Worm (Caenorhabditis elegans): ENCODE data around the gene T24B8.4.

T24B8.4 gene

DNA sequence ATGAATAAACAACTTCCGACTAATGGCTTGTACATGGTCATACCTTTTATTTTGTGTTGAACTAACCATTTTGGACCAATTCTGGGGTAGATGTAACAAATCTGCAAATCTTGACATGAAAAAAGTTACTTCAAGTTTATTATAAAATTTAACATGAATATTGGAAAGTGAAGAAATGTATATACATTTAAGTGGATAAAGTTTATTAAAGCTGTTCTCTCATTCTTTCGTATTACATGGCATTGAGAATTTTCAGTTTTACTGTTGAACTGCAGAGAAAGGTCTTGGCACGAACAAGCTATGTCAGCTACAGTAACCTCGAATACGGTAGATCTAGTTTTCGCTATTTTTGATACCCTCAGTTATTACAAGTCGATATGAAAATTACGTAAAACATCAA, 22.9 kb upstream of the T24B8.4 start, which contains the start of gene C07H4.1:
TSS of gene C07H4.1 (minus strand) at position 101 of the 400 bp plus-strand sequence.
- no peak for TF ChIP-seq Y116A8C.19 (tag; optimal IDR thresholded peaks at IDR 0.05; ENCODE audit: borderline replicate concordance)
- TF ChIP-seq nhr-77 (tag; optimal IDR thresholded peaks at IDR 0.05), result no peak
- no peak for TF ChIP-seq ceh-82 (tag; optimal IDR thresholded peaks at IDR 0.05)
- TF ChIP-seq pag-3 (tag; optimal IDR thresholded peaks at IDR 0.05; ENCODE audit: borderline replicate concordance, insufficient read depth), result no peak
- no peak for TF ChIP-seq unc-98 (GFP tag; IDR thresholded peaks at IDR 0.05)
- no peak for TF ChIP-seq egl-13 (tag; optimal IDR thresholded peaks at IDR 0.05)
- no peak for TF ChIP-seq lin-14 (GFP tag; optimal IDR thresholded peaks at IDR 0.05)
- TF ChIP-seq C34B4.2 (tag; optimal IDR thresholded peaks at IDR 0.05), result no peak
- TF ChIP-seq fkh-10 (GFP tag; optimal IDR thresholded peaks at IDR 0.05), result no peak
- TF ChIP-seq sup-37 (GFP tag; optimal IDR thresholded peaks at IDR 0.05), result no peak
- no peak for TF ChIP-seq efl-1 (optimal IDR thresholded peaks at IDR 0.05)
- TF ChIP-seq efl-1 (GFP tag; optimal IDR thresholded peaks at IDR 0.05 in 1 of 2), result no peak
- TF ChIP-seq lin-13 (GFP tag; optimal IDR thresholded peaks at IDR 0.05), result no peak
- TF ChIP-seq sptf-1 (tag; optimal IDR thresholded peaks at IDR 0.05), result no peak

DNA sequence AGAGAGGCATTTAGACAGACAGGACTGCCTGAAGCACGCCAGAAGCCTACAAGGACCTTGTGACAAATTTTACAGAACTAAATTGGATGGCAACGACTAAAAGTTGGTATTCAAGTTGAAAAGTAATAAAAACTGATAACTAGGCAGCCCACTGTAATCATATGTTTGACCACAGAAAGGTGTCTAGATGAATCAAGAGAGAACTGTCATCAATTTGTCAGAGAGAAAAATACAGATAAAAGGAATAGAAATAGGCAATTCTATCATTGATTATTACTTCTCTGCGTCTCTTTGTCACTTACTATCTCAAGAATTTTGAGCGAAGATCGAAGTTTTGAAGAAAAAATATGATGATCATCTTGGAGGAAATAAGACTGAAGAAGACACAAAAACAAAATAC, 22.3 kb upstream of the T24B8.4 start:
- TF ChIP-seq lin-14 (GFP tag; optimal IDR thresholded peaks at IDR 0.05), result peak; percentile 22
- peak; percentile 48 for TF ChIP-seq elt-2 (tag; optimal IDR thresholded peaks at IDR 0.05)
- TF ChIP-seq zag-1 (tag; optimal IDR thresholded peaks at IDR 0.05), result no peak
- TF ChIP-seq nhr-237 (tag; optimal IDR thresholded peaks at IDR 0.05), result no peak
- TF ChIP-seq lin-35 (GFP tag; optimal IDR thresholded peaks at IDR 0.05), result peak in 1 of 2 experiments; percentile 22
- TF ChIP-seq nhr-85 (tag), result peak; percentile 56
- peak; percentile 0 for TF ChIP-seq nhr-71 (tag; optimal IDR thresholded peaks at IDR 0.05)
- TF ChIP-seq elt-3 (tag; optimal IDR thresholded peaks at IDR 0.05), result peak in 1 of 6 experiments; percentile 18
- peak; percentile 22 for TF ChIP-seq vab-15 (tag; optimal IDR thresholded peaks at IDR 0.05)
- TF ChIP-seq egl-13 (tag; optimal IDR thresholded peaks at IDR 0.05), result no peak

- TF ChIP-seq snu-23 (GFP tag; optimal IDR thresholded peaks at IDR 0.05), result no peak
- no peak for TF ChIP-seq blmp-1 (tag; optimal IDR thresholded peaks at IDR 0.05)
- TF ChIP-seq efl-3 (GFP tag; optimal IDR thresholded peaks at IDR 0.05), result no peak
- TF ChIP-seq nhr-47 (tag; optimal IDR thresholded peaks at IDR 0.05), result no peak
- no peak for TF ChIP-seq unc-130 (tag; optimal IDR thresholded peaks at IDR 0.05)
- TF ChIP-seq nhr-11 (tag; optimal IDR thresholded peaks at IDR 0.05), result no peak
- no peak for TF ChIP-seq ama-1 (optimal IDR thresholded peaks at IDR 0.05)
- no peak for TF ChIP-seq nhr-76 (tag; optimal IDR thresholded peaks at IDR 0.05)
- TF ChIP-seq mep-1 (tag; optimal IDR thresholded peaks at IDR 0.05), result no peak
- TF ChIP-seq mab-9 (GFP tag; IDR thresholded peaks at IDR 0.05), result no peak
- TF ChIP-seq egl-27 (tag; optimal IDR thresholded peaks at IDR 0.05), result no peak
- TF ChIP-seq grh-1 (GFP tag; IDR thresholded peaks at IDR 0.05), result no peak
- no peak for TF ChIP-seq mdl-1 (tag; optimal IDR thresholded peaks at IDR 0.05)
- TF ChIP-seq Y116A8C.19 (tag; optimal IDR thresholded peaks at IDR 0.05; ENCODE audit: borderline replicate concordance), result no peak
- TF ChIP-seq nhr-84 (tag; optimal IDR thresholded peaks at IDR 0.05), result no peak
- TF ChIP-seq nhr-28 (tag; optimal IDR thresholded peaks at IDR 0.05), result no peak
- TF ChIP-seq unc-62 (GFP tag; optimal IDR thresholded peaks at IDR 0.05), result no peak
Measured at ce11 chrII:9086308-9086707, 15.7 kb upstream of the T24B8.4 start, which contains the start of gene hlh-3. hlh-3 (plus strand) TSS chrII:9086608.

DNA sequence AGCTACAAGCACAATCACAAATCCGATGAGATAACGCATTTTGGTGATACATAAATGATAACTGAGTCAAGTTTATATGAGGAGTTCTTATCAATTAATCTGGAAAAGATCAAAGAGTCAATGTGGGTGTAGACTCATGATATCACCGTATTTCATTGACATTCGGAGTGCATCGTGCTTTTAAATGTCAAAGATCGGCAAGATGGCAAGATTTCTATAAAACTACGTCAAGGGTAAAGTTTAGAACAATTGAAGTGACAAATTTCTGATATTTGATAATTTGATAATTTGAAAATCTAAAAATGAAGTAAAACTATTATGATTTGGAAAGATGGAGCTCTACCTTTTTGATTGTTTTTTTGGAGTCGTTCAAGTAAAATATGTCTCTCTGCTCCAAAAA, 12.5 kb upstream of the T24B8.4 start, which contains the start of gene sysm-1:
TSS of gene sysm-1 (minus strand) at position 101 of the 400 bp plus-strand sequence.
- TF ChIP-seq pax-3 (tag; optimal IDR thresholded peaks at IDR 0.05) (no peak), jun-1 (tag; optimal IDR thresholded peaks at IDR 0.05) (no peak), ceh-90 (tag; optimal IDR thresholded peaks at IDR 0.05) (no peak), nhr-12 (tag; optimal IDR thresholded peaks at IDR 0.05) (no peak), hlh-17 (GFP tag; optimal IDR thresholded peaks at IDR 0.05; ENCODE audit: borderline replicate concordance) (no peak), aly-2 (tag; optimal IDR thresholded peaks at IDR 0.05) (no peak), dsc-1 (tag; optimal IDR thresholded peaks at IDR 0.05) (no peak)

Data from whole organism, L1 larva.